Worm (Caenorhabditis elegans) whole organism, mixed stage, embryonic: Measurements from ENCODE around the gene F46B3.1.

Experiments
- ceh-43 ChIP-seq: fragments of 200-800 bp; sonication (Bioruptor generic); optimal IDR thresholded peaks from 2 replicates; lab custom pipeline; 2018; ENCODE audit warnings: mild to moderate bottlenecking, missing genetic modification characterization, moderate library complexity, missing compliant biosample characterization
- elt-3 ChIP-seq: fragments of 150-350 bp; optimal IDR thresholded peaks from 2 replicates; lab custom pipeline; 2014; ENCODE audit warnings: missing biosample characterization, missing genetic modification characterization
- lin-32 ChIP-seq: fragments of 200-800 bp; sonication (Bioruptor generic); optimal IDR thresholded peaks from 2 replicates; lab custom pipeline; 2018; ENCODE audit warnings: mild to moderate bottlenecking, missing genetic modification characterization, missing compliant biosample characterization
- lsy-2 ChIP-seq: fragments of 150-350 bp; optimal IDR thresholded peaks from 2 replicates; lab custom pipeline; 2014; ENCODE audit warnings: missing biosample characterization, missing genetic modification characterization
- mep-1 ChIP-seq: fragments of 150-350 bp; optimal IDR thresholded peaks from 2 replicates; lab custom pipeline; 2017; ENCODE audit warnings: missing biosample characterization, missing genetic modification reagents, missing genetic modification characterization, inconsistent platforms
- nhr-76 ChIP-seq: sonication (generic microtip); optimal IDR thresholded peaks from 2 replicates; lab custom pipeline; 2017; ENCODE audit warnings: missing biosample characterization, missing genetic modification characterization

DNA sequence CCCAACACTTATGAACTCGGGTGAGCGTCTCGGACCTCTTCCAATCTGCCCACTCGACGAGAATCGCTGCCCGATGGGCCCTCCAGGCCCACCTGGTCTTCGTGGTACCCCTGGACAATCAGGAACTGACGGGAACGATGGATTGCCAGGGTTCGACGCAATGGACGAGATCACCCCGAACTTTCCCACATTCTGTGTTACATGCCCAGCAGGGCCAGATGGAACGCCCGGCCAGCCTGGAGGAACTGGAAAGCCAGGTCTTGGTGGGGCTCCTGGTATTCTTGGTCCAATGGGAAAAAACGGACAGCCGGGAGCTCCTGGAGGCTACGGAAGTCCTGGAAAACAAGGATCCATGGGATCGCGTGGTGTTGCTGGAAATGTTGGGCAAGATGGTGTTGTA, 3.7 kb upstream of the F46B3.1 start:
- TF ChIP-seq mep-1 (tag; lab: Kevin White, UChicago) (no peak), nhr-76 (tag; lab: Kevin White, UChicago) (no peak), ceh-43 (no peak), lin-32 (GFP tag; lab: Kevin White, UChicago) (no peak), lsy-2 (no peak), elt-3 (tag; lab: Kevin White, UChicago) (no peak)
